Worm (Caenorhabditis elegans) whole organism, L3 larva: ENCODE results near the gene csn-4.
A peak's percentile ranks its signal among the peaks of the same experiment; 100 is the strongest.

ENCODE experiments used
- R02D3.7 ChIP-seq: fragments of 150-350 bp; optimal IDR thresholded peaks from 2 replicates; lab custom pipeline; 2014; ENCODE audit warnings: missing biosample characterization, missing genetic modification characterization
- ZK546.5 ChIP-seq: sonication (generic microtip); optimal IDR thresholded peaks from 2 replicates; lab custom pipeline; 2017; ENCODE audit warnings: missing biosample characterization, missing genetic modification characterization
- aly-2 ChIP-seq: fragments of 150-350 bp; optimal IDR thresholded peaks from 2 replicates; lab custom pipeline; 2014; ENCODE audit warnings: missing biosample characterization, missing genetic modification characterization
- ama-1 ChIP-seq: fragments of 150-350 bp; optimal IDR thresholded peaks from 2 replicates; lab custom pipeline; 2018
- ceh-16 ChIP-seq: sonication (generic microtip); optimal IDR thresholded peaks from 2 replicates; lab custom pipeline; 2017; ENCODE audit warnings: missing biosample characterization, missing genetic modification characterization
- ceh-28 ChIP-seq: fragments of 150-350 bp; optimal IDR thresholded peaks from 2 replicates; lab custom pipeline; 2014; ENCODE audit warnings: missing biosample characterization, missing genetic modification reagents, missing genetic modification characterization
- ceh-82 ChIP-seq: fragments of 150-350 bp; optimal IDR thresholded peaks from 2 replicates; lab custom pipeline; 2014; ENCODE audit warnings: missing biosample characterization, missing genetic modification characterization
- ceh-9 ChIP-seq: sonication (generic microtip); optimal IDR thresholded peaks from 2 replicates; lab custom pipeline; 2018; ENCODE audit warnings: missing biosample characterization, missing genetic modification characterization
- daf-12 ChIP-seq: fragments of 150-350 bp; optimal IDR thresholded peaks from 2 replicates; lab custom pipeline; 2014; ENCODE audit warnings: missing biosample characterization, missing genetic modification reagents, missing genetic modification characterization
- egl-27 ChIP-seq: sonication (generic microtip); optimal IDR thresholded peaks from 4 replicates; lab custom pipeline; 2017; ENCODE audit warnings: missing biosample characterization, missing genetic modification reagents, missing genetic modification characterization
- egl-5 ChIP-seq: fragments of 150-350 bp; optimal IDR thresholded peaks from 2 replicates; lab custom pipeline; 2017; ENCODE audit warnings: missing biosample characterization, missing genetic modification reagents, missing genetic modification characterization, inconsistent platforms
- elt-1 ChIP-seq: fragments of 150-350 bp; optimal IDR thresholded peaks from 2 replicates; lab custom pipeline; 2014; ENCODE audit warnings: missing biosample characterization, missing genetic modification characterization
- elt-2 ChIP-seq: sonication (generic microtip); optimal IDR thresholded peaks from 2 replicates; lab custom pipeline; 2016; ENCODE audit warnings: missing genetic modification reagents, mild to moderate bottlenecking, missing genetic modification characterization, missing compliant biosample characterization
- elt-3 ChIP-seq, 3 experiments: fragments of 150-350 bp in 1 of 3; sonication (generic microtip) in 2 of 3; optimal IDR thresholded peaks; 2 replicates in 2 of 3; 4 replicates in 1 of 3; lab custom pipeline; 2014 to 2017; ENCODE audit warnings: missing biosample characterization in 3 of 3, missing genetic modification characterization in 3 of 3
- eor-1 ChIP-seq, 2 experiments: fragments of 150-350 bp; optimal IDR thresholded peaks; 2 replicates each; lab custom pipeline; 2014 to 2018; ENCODE audit warnings: missing biosample characterization in 2 of 2, missing genetic modification characterization in 2 of 2
- fkh-10 ChIP-seq: sonication (generic microtip); optimal IDR thresholded peaks from 2 replicates; lab custom pipeline; 2017; ENCODE audit warnings: missing biosample characterization, missing genetic modification reagents, missing genetic modification characterization
- fkh-2 ChIP-seq: fragments of 150-350 bp; optimal IDR thresholded peaks from 2 replicates; lab custom pipeline; 2014; ENCODE audit warnings: missing biosample characterization, missing genetic modification reagents, missing genetic modification characterization
- fos-1 ChIP-seq: fragments of 150-350 bp; optimal IDR thresholded peaks from 2 replicates; lab custom pipeline; 2014; ENCODE audit warnings: missing biosample characterization, missing genetic modification characterization
- hmg-11 ChIP-seq: sonication (generic microtip); optimal IDR thresholded peaks from 2 replicates; lab custom pipeline; 2016; ENCODE audit warnings: missing genetic modification characterization, missing compliant biosample characterization
- jun-1 ChIP-seq: fragments of 150-350 bp; optimal IDR thresholded peaks from 2 replicates; lab custom pipeline; 2014; ENCODE audit warnings: missing biosample characterization, missing genetic modification reagents, missing genetic modification characterization
- lin-15B ChIP-seq: fragments of 150-350 bp; optimal IDR thresholded peaks from 2 replicates; lab custom pipeline; 2014; ENCODE audit warnings: missing biosample characterization, missing genetic modification characterization
- lin-39 ChIP-seq: fragments of 150-350 bp; optimal IDR thresholded peaks from 2 replicates; lab custom pipeline; 2018; ENCODE audit warnings: missing biosample characterization, missing genetic modification reagents, missing genetic modification characterization
- lsy-12 ChIP-seq: sonication (generic microtip); optimal IDR thresholded peaks from 2 replicates; lab custom pipeline; 2016; ENCODE audit warnings: mild to moderate bottlenecking, missing genetic modification characterization, missing compliant biosample characterization
- mdl-1 ChIP-seq: fragments of 150-350 bp; optimal IDR thresholded peaks from 2 replicates; lab custom pipeline; 2014; ENCODE audit warnings: missing biosample characterization, missing genetic modification characterization
- mml-1 ChIP-seq: fragments of 150-350 bp; sonication (generic microtip); optimal IDR thresholded peaks from 3 replicates; lab custom pipeline; 2014; ENCODE audit warnings: missing biosample characterization, missing genetic modification characterization
- nfya-1 ChIP-seq: sonication (generic microtip); optimal IDR thresholded peaks from 2 replicates; lab custom pipeline; 2017; ENCODE audit warnings: missing genetic modification characterization, mild to moderate bottlenecking, missing compliant biosample characterization, antibody characterized with exemption, moderate library complexity; ENCODE audit not compliant: insufficient read depth
- nhr-11 ChIP-seq: fragments of 150-350 bp; optimal IDR thresholded peaks from 2 replicates; lab custom pipeline; 2014; ENCODE audit warnings: missing biosample characterization, missing genetic modification characterization
- nhr-12 ChIP-seq: fragments of 150-350 bp; optimal IDR thresholded peaks from 2 replicates; lab custom pipeline; 2014; ENCODE audit warnings: missing biosample characterization, missing genetic modification characterization
- nhr-23 ChIP-seq: fragments of 150-350 bp; optimal IDR thresholded peaks from 2 replicates; lab custom pipeline; 2014; ENCODE audit warnings: missing biosample characterization, missing genetic modification reagents, missing genetic modification characterization
- nhr-237 ChIP-seq: fragments of 150-350 bp; optimal IDR thresholded peaks from 2 replicates; lab custom pipeline; 2014; ENCODE audit warnings: missing biosample characterization, missing genetic modification characterization
- nhr-25 ChIP-seq: sonication (generic microtip); optimal IDR thresholded peaks from 2 replicates; lab custom pipeline; 2017; ENCODE audit warnings: missing biosample characterization, missing genetic modification characterization
- nhr-28 ChIP-seq: fragments of 150-350 bp; optimal IDR thresholded peaks from 2 replicates; lab custom pipeline; 2014; ENCODE audit warnings: missing biosample characterization, missing genetic modification characterization
- nhr-43 ChIP-seq: sonication (generic microtip); optimal IDR thresholded peaks from 2 replicates; lab custom pipeline; 2016; ENCODE audit warnings: mild to moderate bottlenecking, missing genetic modification characterization, missing compliant biosample characterization; ENCODE audit not compliant: poor library complexity, severe bottlenecking
- nhr-67 ChIP-seq: fragments of 150-350 bp; optimal IDR thresholded peaks from 2 replicates; lab custom pipeline; 2014; ENCODE audit warnings: missing biosample characterization, missing genetic modification characterization
- nhr-76 ChIP-seq: fragments of 150-350 bp; sonication (generic microtip); optimal IDR thresholded peaks from 5 replicates; lab custom pipeline; 2014; ENCODE audit warnings: missing biosample characterization, missing genetic modification characterization
- nhr-77 ChIP-seq: fragments of 150-350 bp; optimal IDR thresholded peaks from 2 replicates; lab custom pipeline; 2014; ENCODE audit warnings: missing biosample characterization, missing genetic modification characterization
- pha-4 ChIP-seq: fragments of 150-350 bp; optimal IDR thresholded peaks from 2 replicates; lab custom pipeline; 2014; ENCODE audit warnings: missing biosample characterization, missing genetic modification reagents, missing genetic modification characterization
- pqm-1 ChIP-seq: fragments of 150-350 bp; optimal IDR thresholded peaks from 2 replicates; lab custom pipeline; 2017; ENCODE audit warnings: missing biosample characterization, missing genetic modification characterization, inconsistent platforms
- sea-2 ChIP-seq: fragments of 150-350 bp; sonication (generic microtip); optimal IDR thresholded peaks from 4 replicates; lab custom pipeline; 2014; ENCODE audit warnings: missing biosample characterization, missing genetic modification reagents, missing genetic modification characterization
- skn-1 ChIP-seq: fragments of 150-350 bp; optimal IDR thresholded peaks from 2 replicates; lab custom pipeline; 2014; ENCODE audit warnings: missing biosample characterization, missing genetic modification characterization
- snpc-4 ChIP-seq: fragments of 150-350 bp; optimal IDR thresholded peaks from 2 replicates; lab custom pipeline; 2014; ENCODE audit warnings: missing biosample characterization, missing genetic modification characterization
- tbx-2 ChIP-seq: sonication (generic microtip); optimal IDR thresholded peaks from 2 replicates; lab custom pipeline; 2016; ENCODE audit warnings: mild to moderate bottlenecking, missing genetic modification characterization, missing compliant biosample characterization
- unc-39 ChIP-seq: sonication (generic microtip); optimal IDR thresholded peaks from 4 replicates; lab custom pipeline; 2017; ENCODE audit warnings: missing biosample characterization, missing genetic modification characterization
- unc-62 ChIP-seq: fragments of 150-350 bp; sonication (generic microtip); optimal IDR thresholded peaks from 4 replicates; lab custom pipeline; 2014; ENCODE audit warnings: missing biosample characterization, missing genetic modification reagents, missing genetic modification characterization
- zag-1 ChIP-seq: fragments of 150-350 bp; optimal IDR thresholded peaks from 2 replicates; lab custom pipeline; 2014; ENCODE audit warnings: missing biosample characterization, missing genetic modification characterization
- ztf-11 ChIP-seq: fragments of 150-350 bp; optimal IDR thresholded peaks from 2 replicates; lab custom pipeline; 2014; ENCODE audit warnings: missing biosample characterization, missing genetic modification characterization
- ztf-4 ChIP-seq: fragments of 150-350 bp; optimal IDR thresholded peaks from 2 replicates; lab custom pipeline; 2014; ENCODE audit warnings: missing biosample characterization, missing genetic modification characterization

Gene csn-4

DNA sequence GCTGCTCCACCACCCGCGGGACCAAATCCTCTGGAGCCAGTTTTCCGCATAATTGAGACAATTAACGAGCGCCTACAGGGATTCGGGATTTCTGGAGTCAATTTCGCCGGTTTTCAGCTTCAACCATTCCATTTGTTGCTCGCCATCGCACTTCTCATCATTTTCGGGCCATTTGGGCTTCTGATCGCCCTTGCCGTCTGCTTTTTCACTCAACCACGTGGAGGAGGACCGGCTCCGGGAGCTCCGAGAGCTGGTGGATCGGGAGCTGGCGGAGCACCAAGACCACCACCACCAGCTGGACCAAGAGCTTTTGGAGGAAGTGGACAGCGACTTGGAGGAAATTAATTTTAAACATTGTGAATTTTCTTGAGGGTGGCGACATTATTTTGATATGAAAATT, 9.3 kb upstream of the csn-4 start:
- no peak for TF ChIP-seq egl-27 (tag; lab: Kevin White, UChicago)
- no peak for TF ChIP-seq nhr-25
- no peak for TF ChIP-seq ceh-28 (tag; lab: Kevin White, UChicago)
- TF ChIP-seq aly-2 = no peak
- TF ChIP-seq hmg-11 = no peak
- no peak for TF ChIP-seq mml-1 (tag; lab: Kevin White, UChicago)
- no peak for TF ChIP-seq elt-1 (tag; lab: Kevin White, UChicago)
- TF ChIP-seq elt-2 (tag; lab: Kevin White, UChicago) = no peak
- no peak for TF ChIP-seq egl-5 (tag; lab: Kevin White, UChicago)
- no peak for TF ChIP-seq nhr-76 (tag; lab: Kevin White, UChicago)
- no peak for TF ChIP-seq ceh-82
- no peak for TF ChIP-seq daf-12 (tag; lab: Kevin White, UChicago)
- TF ChIP-seq ztf-4 = no peak
- no peak for TF ChIP-seq nhr-77 (tag; lab: Kevin White, UChicago)

- TF ChIP-seq unc-62 (GFP tag; lab: Kevin White, UChicago) (peak; percentile 29), nhr-237 (no peak), lin-15B (tag; lab: Kevin White, UChicago) (peak; percentile 95), ceh-28 (tag; lab: Kevin White, UChicago) (peak; percentile 93), ceh-16 (tag; lab: Kevin White, UChicago) (peak; percentile 40), nhr-25 (peak; percentile 91), skn-1 (peak; percentile 92), egl-5 (tag; lab: Kevin White, UChicago) (peak; percentile 92), nfya-1 (tag; lab: Kevin White, UChicago) (peak; percentile 99), lin-39 (tag; lab: Kevin White, UChicago) (peak; percentile 97), mdl-1 (tag; lab: Kevin White, UChicago) (no peak), nhr-77 (tag; lab: Kevin White, UChicago) (peak; percentile 91), ztf-11 (tag; lab: Kevin White, UChicago) (no peak), ztf-4 (peak; percentile 69), pha-4 (tag; lab: Kevin White, UChicago) (peak; percentile 97), jun-1 (tag; lab: Kevin White, UChicago) (peak; percentile 95), nhr-76 (tag; lab: Kevin White, UChicago) (peak; percentile 49), eor-1 (tag; optimal IDR thresholded peaks at IDR 0.05; lab: Kevin White, UChicago) (peak in 1 of 2 experiments; percentile 64), nhr-67 (tag; lab: Kevin White, UChicago) (peak; percentile 65), elt-3 (tag; optimal IDR thresholded peaks at IDR 0.05; lab: Kevin White, UChicago) (peak in 1 of 3 experiments; percentile 55), sea-2 (GFP tag; lab: Kevin White, UChicago) (no peak), nhr-28 (tag; lab: Kevin White, UChicago) (no peak), pqm-1 (peak; percentile 83), fkh-10 (GFP tag; lab: Kevin White, UChicago) (peak; percentile 98), unc-39 (tag; lab: Kevin White, UChicago) (no peak), snpc-4 (tag; lab: Kevin White, UChicago) (peak; percentile 84), fkh-2 (tag; lab: Kevin White, UChicago) (no peak), zag-1 (tag; lab: Kevin White, UChicago) (peak; percentile 38), nhr-11 (tag; lab: Kevin White, UChicago) (no peak), tbx-2 (tag; lab: Kevin White, UChicago) (peak; percentile 94), daf-12 (tag; lab: Kevin White, UChicago) (no peak), nhr-43 (tag; lab: Kevin White, UChicago) (peak; percentile 97), ceh-82 (peak; percentile 89), fos-1 (tag; lab: Kevin White, UChicago) (no peak), R02D3.7 (peak; percentile 94), hmg-11 (peak; percentile 91), nhr-23 (tag; lab: Kevin White, UChicago) (peak; percentile 98), nhr-12 (tag; lab: Kevin White, UChicago) (no peak), ZK546.5 (tag; lab: Kevin White, UChicago) (peak; percentile 51), egl-27 (tag; lab: Kevin White, UChicago) (peak; percentile 83), elt-1 (tag; lab: Kevin White, UChicago) (peak; percentile 80), ama-1 (peak; percentile 78), lsy-12 (tag; lab: Kevin White, UChicago) (peak; percentile 99), aly-2 (peak; percentile 78), elt-2 (tag; lab: Kevin White, UChicago) (peak; percentile 76), ceh-9 (tag; lab: Kevin White, UChicago) (no peak)
- TF ChIP-seq, all 47 proteins: peak for 34
Observed at ce11 chrIV:1093870-1094564, 7.2 kb upstream of the csn-4 start, which contains the start of the genes cct-8 and Y55F3AR.2. Gene cct-8, minus strand, starts transcription at chrIV:1093920. Gene Y55F3AR.2, plus strand, starts transcription at chrIV:1094541.
